Worm (Caenorhabditis elegans) whole organism, midembryonic: ENCODE data around the gene cho-1.

Source experiments
- T22C8.4 ChIP-seq: fragments of 200-800 bp; sonication (Bioruptor generic); IDR thresholded peaks from 2 replicates; pipeline ENCODE4 v1.3.6; 2022; ENCODE audit warnings: missing genetic modification characterization, missing compliant biosample characterization
- cog-1 ChIP-seq: sonication (generic microtip); optimal IDR thresholded peaks from 2 replicates; lab custom pipeline; 2016; ENCODE audit warnings: missing genetic modification characterization, missing compliant biosample characterization
- flt-1 ChIP-seq: fragments of 200-800 bp; sonication (Bioruptor generic); IDR thresholded peaks from 2 replicates; pipeline ENCODE4 v1.3.6; 2022; ENCODE audit warnings: missing genetic modification characterization, missing compliant biosample characterization
- klf-2 ChIP-seq: fragments of 200-800 bp; sonication (Bioruptor generic); conservative IDR thresholded peaks from 2 replicates; pipeline ENCODE4 v1.3.6; 2022; ENCODE audit warnings: missing genetic modification reagents, missing genetic modification characterization, missing compliant biosample characterization
- med-1 ChIP-seq: sonication (generic microtip); optimal IDR thresholded peaks from 2 replicates; lab custom pipeline; 2017; ENCODE audit warnings: missing genetic modification characterization, mild to moderate bottlenecking, missing compliant biosample characterization, antibody characterized with exemption, missing genetic modification reagents; ENCODE audit not compliant: insufficient read depth
- ref-1 ChIP-seq: fragments of 200-800 bp; sonication (Bioruptor generic); conservative IDR thresholded peaks from 2 replicates; pipeline ENCODE4 v1.3.6; 2022; ENCODE audit warnings: missing genetic modification reagents, missing genetic modification characterization, missing compliant biosample characterization
- ztf-23 ChIP-seq: fragments of 200-800 bp; sonication (Bioruptor generic); IDR thresholded peaks from 2 replicates; pipeline ENCODE4 v1.3.6; 2022; ENCODE audit warnings: missing genetic modification reagents, missing genetic modification characterization, missing compliant biosample characterization
- ztf-29 ChIP-seq: fragments of 200-800 bp; sonication (Bioruptor generic); IDR thresholded peaks from 2 replicates; pipeline ENCODE4 v1.3.6; 2022; ENCODE audit warnings: missing genetic modification reagents, missing genetic modification characterization, missing compliant biosample characterization

ce11 chrIV:13204037-13204436 lies 10.3 kb downstream of the cho-1 start, which contains the start of gene ced-3:
- TF ChIP-seq T22C8.4 (GFP tag; lab: Robert Waterston, UW) (no peak), ztf-29 (no peak), klf-2 (no peak), med-1 (GFP tag; lab: Kevin White, UChicago) (no peak), flt-1 (GFP tag; lab: Robert Waterston, UW) (no peak), ztf-23 (GFP tag; lab: Robert Waterston, UW) (no peak), cog-1 (no peak), ref-1 (GFP tag; lab: Robert Waterston, UW) (no peak)
